Worm (Caenorhabditis elegans) whole organism, early embryonic: ENCODE measurements around the gene W05H7.1.
A peak's percentile ranks its signal among the peaks of the same experiment; 100 is the strongest.

Experiments used
- ceh-36 ChIP-seq: sonication (generic microtip); optimal IDR thresholded peaks from 2 replicates; lab custom pipeline; 2016; ENCODE audit warnings: missing genetic modification characterization, inconsistent platforms, missing compliant biosample characterization
- hmg-4 ChIP-seq: fragments of 200-800 bp; sonication (Bioruptor generic); optimal IDR thresholded peaks from 2 replicates; lab custom pipeline; 2018; ENCODE audit warnings: mild to moderate bottlenecking, missing genetic modification characterization, missing compliant biosample characterization

- TF ChIP-seq ceh-36 (tag; lab: Kevin White, UChicago) (no peak), hmg-4 (peak; percentile 50)
These were observed at the start of gene W05H7.1 for ce11 chrX:1450352-1450818.
